Worm (Caenorhabditis elegans) whole organism, L4 larva: ENCODE data around the gene cka-2.
A peak's percentile ranks its signal among the peaks of the same experiment; 100 is the strongest.

Source experiments
- nhr-25 ChIP-seq: sonication (generic microtip); optimal IDR thresholded peaks from 2 replicates; lab custom pipeline; 2017; ENCODE audit warnings: missing genetic modification characterization, mild to moderate bottlenecking, missing compliant biosample characterization, antibody characterized with exemption, moderate library complexity, borderline replicate concordance; ENCODE audit not compliant: insufficient read depth
- nhr-28 ChIP-seq: fragments of 150-350 bp; optimal IDR thresholded peaks from 2 replicates; lab custom pipeline; 2014; ENCODE audit warnings: missing biosample characterization, missing genetic modification characterization
- vab-7 ChIP-seq: fragments of 200-800 bp; sonication (Bioruptor generic); IDR thresholded peaks from 2 replicates; pipeline ENCODE4 v1.3.6; 2022; ENCODE audit warnings: missing genetic modification reagents, missing genetic modification characterization, missing compliant biosample characterization

- TF ChIP-seq nhr-28: peak; percentile 43
- no peak for TF ChIP-seq nhr-25 (tag; lab: Kevin White, UChicago)
- TF ChIP-seq vab-7 (GFP tag; lab: Robert Waterston, UW): no peak
Measured at ce11 chrX:4282380-4282779, 3.5 kb upstream of the cka-2 start, which contains the start of gene C52B9.19.
